Fruit fly (Drosophila melanogaster): ENCODE results near the gene Parg.
A peak's percentile ranks its signal among the peaks of the same experiment; 100 is the strongest.

dm6 chrX:3681729-3682482 is 10.6 kb upstream of the Parg start:
- TF ChIP-seq rn (GFP tag; IDR thresholded peaks at IDR 0.05), result peak; percentile 80
- peak; percentile 94 for TF ChIP-seq CG12605 (GFP tag; IDR thresholded peaks at IDR 0.05)
- TF ChIP-seq CG4496 (GFP tag; IDR thresholded peaks at IDR 0.05), result peak; percentile 95
- TF ChIP-seq gl (tag; optimal IDR thresholded peaks at IDR 0.05), result peak; percentile 92
- TF ChIP-seq EcR (GFP tag; optimal IDR thresholded peaks at IDR 0.05), result peak; percentile 91
- TF ChIP-seq CG13204 (GFP tag; optimal IDR thresholded peaks at IDR 0.05), result peak; percentile 72
- peak; percentile 96 for TF ChIP-seq CG9948 (tag; optimal IDR thresholded peaks at IDR 0.05)
- peak; percentile 89 for TF ChIP-seq CG32121 (GFP tag; IDR thresholded peaks at IDR 0.05)
- TF ChIP-seq CG10348 (GFP tag; IDR thresholded peaks at IDR 0.05), result peak; percentile 68
- TF ChIP-seq CG34367 (tag; optimal IDR thresholded peaks at IDR 0.05), result peak; percentile 97
- peak; percentile 95 for TF ChIP-seq CG14655 (GFP tag; optimal IDR thresholded peaks at IDR 0.05)
- peak; percentile 89 for TF ChIP-seq Snoo (tag; optimal IDR thresholded peaks at IDR 0.05)
- peak; percentile 92 for TF ChIP-seq Ets98B (GFP tag; IDR thresholded peaks at IDR 0.05)

Measured in whole organism, pupa.